Worm (Caenorhabditis elegans) whole organism, L4/young adult: ENCODE measurements around the gene B0024.11.

ENCODE experiments used
- W03F9.2 ChIP-seq: fragments of 150-350 bp; optimal IDR thresholded peaks from 2 replicates; lab custom pipeline; 2014; ENCODE audit warnings: missing biosample characterization, missing genetic modification characterization
- dao-5 ChIP-seq: sonication (generic microtip); optimal IDR thresholded peaks from 2 replicates; lab custom pipeline; 2016; ENCODE audit warnings: missing genotype, missing genetic modification characterization, moderate library complexity, missing compliant biosample characterization
- him-1 ChIP-seq: sonication (generic microtip); optimal IDR thresholded peaks from 2 replicates; lab custom pipeline; 2016; ENCODE audit warnings: missing genotype, missing genetic modification reagents, missing genetic modification characterization, missing compliant biosample characterization

DNA sequence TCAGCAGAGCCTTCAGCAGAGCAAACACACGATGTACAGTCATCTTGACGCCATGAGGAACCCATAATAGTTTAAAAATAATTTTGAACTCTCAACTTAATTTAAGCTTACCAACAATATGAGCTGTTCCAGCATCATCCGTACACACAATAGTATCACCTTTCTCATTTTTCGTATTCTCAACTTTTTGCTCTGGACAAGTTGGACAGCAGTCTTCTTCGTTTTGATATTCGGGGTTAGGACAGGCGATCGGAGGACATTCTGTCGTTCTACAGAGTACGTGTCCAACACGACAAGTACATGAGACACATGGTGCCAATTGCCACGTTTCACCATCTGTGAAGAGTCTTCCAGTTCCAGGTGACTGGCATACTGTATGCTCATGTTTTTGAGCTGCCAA lies 4.2 kb upstream of the B0024.11 start:
- TF ChIP-seq dao-5 (no peak), him-1 (tag; lab: Kevin White, UChicago) (no peak), W03F9.2 (tag; lab: Kevin White, UChicago) (no peak)
